Fruit fly (Drosophila melanogaster): ENCODE data around the gene Alp9.

- no peak for TF ChIP-seq usp (GFP tag; optimal IDR thresholded peaks at IDR 0.05)
- TF ChIP-seq EcR (GFP tag; optimal IDR thresholded peaks at IDR 0.05): no peak
- no peak for TF ChIP-seq Dll (optimal IDR thresholded peaks at IDR 0.05)
Measured at dm6 chr3L:5631917-5632316, 36.6 kb downstream of the Alp9 start.

All from whole organism.